Fruit fly (Drosophila melanogaster): Measurements from ENCODE around the gene EloA.

Gene EloA

DNA sequence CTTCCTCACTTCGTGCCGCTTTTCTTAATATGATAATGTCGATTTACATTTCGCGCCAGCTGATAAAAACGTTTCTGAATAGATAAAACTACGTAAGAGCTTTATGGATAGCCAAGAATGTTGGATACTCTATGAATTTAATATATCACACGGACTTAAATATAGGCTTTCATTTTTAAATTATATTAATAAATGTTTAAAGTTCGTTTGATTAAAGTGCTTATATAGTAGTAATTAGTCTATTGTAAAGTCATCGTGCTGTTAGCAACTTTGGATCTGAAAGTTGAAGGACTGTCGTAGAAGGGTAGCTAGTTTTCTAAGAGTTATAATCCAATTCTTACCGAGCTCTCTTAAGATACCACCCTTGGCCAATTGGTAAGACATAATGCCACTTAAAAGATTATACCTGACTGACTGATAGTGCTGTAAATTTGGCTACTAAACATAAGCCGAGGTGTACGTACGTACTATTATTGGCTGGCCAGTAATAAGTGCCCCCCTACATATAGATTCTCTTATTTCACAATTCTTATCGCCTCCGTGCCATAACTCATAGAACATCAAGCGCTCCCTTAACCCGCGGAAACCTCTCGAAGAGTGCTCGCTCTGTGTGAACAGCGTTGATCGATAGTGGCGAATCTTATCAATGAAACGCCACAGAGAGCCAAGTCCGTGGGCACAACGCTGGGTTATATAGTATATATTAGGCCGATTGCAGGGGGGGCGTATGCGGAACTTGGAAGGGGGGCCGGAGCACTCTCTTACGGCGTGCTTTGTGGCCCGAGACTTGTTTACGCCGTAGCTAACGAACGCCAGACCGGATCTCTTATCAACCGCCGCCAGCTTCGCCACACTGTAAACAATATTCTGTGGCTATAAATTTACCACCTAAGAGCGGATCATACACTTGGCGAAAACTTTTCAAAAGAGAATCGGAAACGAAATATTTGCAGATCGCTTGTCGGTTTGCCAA, 40.8 kb upstream of the EloA start (continued):
- TF ChIP-seq fd64A (GFP tag; optimal IDR thresholded peaks at IDR 0.05), result no peak
- no peak for TF ChIP-seq jing (GFP tag; optimal IDR thresholded peaks at IDR 0.05)
- no peak for TF ChIP-seq CG8388 (GFP tag; optimal IDR thresholded peaks at IDR 0.05)
- TF ChIP-seq Taf1 (GFP tag; IDR thresholded peaks at IDR 0.05), result peak; percentile 17; the same call in 1 of the 2 replicates
- TF ChIP-seq CG7556 (GFP tag; optimal IDR thresholded peaks at IDR 0.05), result no peak
- peak; percentile 30 for TF ChIP-seq CG3281 (GFP tag; optimal IDR thresholded peaks at IDR 0.05)
- no peak for TF ChIP-seq CG43689 (GFP tag; IDR thresholded peaks at IDR 0.05)
- TF ChIP-seq HmgZ (tag; optimal IDR thresholded peaks at IDR 0.05), result peak; percentile 55
- TF ChIP-seq sob (GFP tag; IDR thresholded peaks at IDR 0.05), result peak; percentile 49
- no peak; the same call in 1 of the 2 replicates for TF ChIP-seq H2.0 (GFP tag; IDR thresholded peaks at IDR 0.05)
- no peak for TF ChIP-seq seq (GFP tag; IDR thresholded peaks at IDR 0.05)
- TF ChIP-seq Dp (GFP tag; optimal IDR thresholded peaks at IDR 0.05), result no peak
- TF ChIP-seq crc (GFP tag; optimal IDR thresholded peaks at IDR 0.05), result no peak
- peak; percentile 33 for TF ChIP-seq Sry-β (GFP tag; optimal IDR thresholded peaks at IDR 0.05)
- TF ChIP-seq CG16779 (GFP tag; IDR thresholded peaks at IDR 0.05), result no peak
- TF ChIP-seq CG11093 (GFP tag; IDR thresholded peaks at IDR 0.05), result no peak
- TF ChIP-seq ro (GFP tag; IDR thresholded peaks at IDR 0.05), result no peak
- no peak for TF ChIP-seq Bgb (GFP tag; IDR thresholded peaks at IDR 0.05; ENCODE audit: partially characterized antibody)
- no peak; the same call in 1 of the 2 replicates for TF ChIP-seq CG6689 (GFP tag; IDR thresholded peaks at IDR 0.05)
- no peak for TF ChIP-seq CG34224 (GFP tag; IDR thresholded peaks at IDR 0.05; ENCODE audit: partially characterized antibody)
- TF ChIP-seq Stat92E (GFP tag; optimal IDR thresholded peaks at IDR 0.05), result no peak
- no peak for TF ChIP-seq CG4282 (GFP tag; optimal IDR thresholded peaks at IDR 0.05)
- TF ChIP-seq Max (GFP tag; optimal IDR thresholded peaks at IDR 0.05), result no peak
- TF ChIP-seq CG10321 (GFP tag; IDR thresholded peaks at IDR 0.05), result no peak
- TF ChIP-seq Jarid2 (GFP tag; optimal IDR thresholded peaks at IDR 0.05), result no peak
- no peak for TF ChIP-seq CG13424 (tag; optimal IDR thresholded peaks at IDR 0.05)
- TF ChIP-seq CG11560 (tag; IDR thresholded peaks at IDR 0.05), result no peak
- no peak for TF ChIP-seq CG7357 (GFP tag; IDR thresholded peaks at IDR 0.05)
- TF ChIP-seq CHES-1-like (GFP tag; optimal IDR thresholded peaks at IDR 0.05), result no peak
- TF ChIP-seq CG18764 (GFP tag; optimal IDR thresholded peaks at IDR 0.05), result no peak
- TF ChIP-seq wek (GFP tag; optimal IDR thresholded peaks at IDR 0.05), result no peak
- TF ChIP-seq exex (tag; optimal IDR thresholded peaks at IDR 0.05), result peak; percentile 75
- no peak for TF ChIP-seq ttk (GFP tag; IDR thresholded peaks at IDR 0.05)
- no peak for TF ChIP-seq sima (GFP tag; optimal IDR thresholded peaks at IDR 0.05)
- TF ChIP-seq usp (GFP tag; optimal IDR thresholded peaks at IDR 0.05), result no peak
- TF ChIP-seq ci (GFP tag; IDR thresholded peaks at IDR 0.05), result no peak
- no peak for TF ChIP-seq CG14860 (GFP tag; IDR thresholded peaks at IDR 0.05; ENCODE audit: partially characterized antibody)
- no peak for TF ChIP-seq cato (GFP tag; optimal IDR thresholded peaks at IDR 0.05; ENCODE audit: borderline replicate concordance)
- TF ChIP-seq CG15011 (GFP tag; optimal IDR thresholded peaks at IDR 0.05), result no peak
- peak; percentile 95 for TF ChIP-seq CG34376 (GFP tag; optimal IDR thresholded peaks at IDR 0.05)
- TF ChIP-seq ken (GFP tag; IDR thresholded peaks at IDR 0.05), result no peak
- no peak for TF ChIP-seq CG30403 (GFP tag; optimal IDR thresholded peaks at IDR 0.05)
- TF ChIP-seq CG4424 (GFP tag; optimal IDR thresholded peaks at IDR 0.05), result no peak
- no peak for TF ChIP-seq CG33557 (GFP tag; optimal IDR thresholded peaks at IDR 0.05)
- no peak for TF ChIP-seq Oaz (GFP tag; IDR thresholded peaks at IDR 0.05)
- no peak for TF ChIP-seq CG4328 (GFP tag; optimal IDR thresholded peaks at IDR 0.05)
- no peak for TF ChIP-seq Side (GFP tag; optimal IDR thresholded peaks at IDR 0.05)
- peak; percentile 6 for TF ChIP-seq CG15514 (GFP tag; optimal IDR thresholded peaks at IDR 0.05)
- peak; percentile 34; the same call in 1 of the 2 replicates for TF ChIP-seq CG14441 (GFP tag; IDR thresholded peaks at IDR 0.05)
